Fruit fly (Drosophila melanogaster): ENCODE data around the gene CG5439.

Gene CG5439

dm6 chr2L:13145035-13145683 lies 31.8 kb upstream of the CG5439 start (continued):
- peak; percentile 74 for TF ChIP-seq Antp (GFP tag; optimal IDR thresholded peaks at IDR 0.05)
- TF ChIP-seq CG12299 (tag; optimal IDR thresholded peaks at IDR 0.05): peak; percentile 15
- peak; percentile 46 for TF ChIP-seq org-1 (GFP tag; optimal IDR thresholded peaks at IDR 0.05)
- peak; percentile 66 for TF ChIP-seq CG17385 (GFP tag; optimal IDR thresholded peaks at IDR 0.05)
- no peak for TF ChIP-seq CG12391 (tag; optimal IDR thresholded peaks at IDR 0.05)
- 0 out of 2 replicates have a peak, but pooled peaks have one; percentile 28 for TF ChIP-seq bowl (GFP tag; IDR thresholded peaks at IDR 0.05)
- peak; percentile 73 to 80 for TF ChIP-seq dpn (GFP tag; optimal IDR thresholded peaks at IDR 0.05)
- no peak for TF ChIP-seq Dll (GFP tag; IDR thresholded peaks at IDR 0.05; ENCODE audit: partially characterized antibody)
- TF ChIP-seq maf-S (GFP tag; optimal IDR thresholded peaks at IDR 0.05): peak; percentile 78
- peak; percentile 67 for TF ChIP-seq H2.0 (GFP tag; IDR thresholded peaks at IDR 0.05)
- 0 out of 3 replicates have a peak, but pooled peaks have one; percentile 37 for TF ChIP-seq CG2889 (GFP tag; IDR thresholded peaks at IDR 0.05)
- peak; percentile 72 for TF ChIP-seq CG7357 (GFP tag; IDR thresholded peaks at IDR 0.05)
- peak; percentile 71 for TF ChIP-seq CG15011 (GFP tag; optimal IDR thresholded peaks at IDR 0.05)
- TF ChIP-seq gce (GFP tag; IDR thresholded peaks at IDR 0.05): 0 out of 3 replicates have a peak, but pooled peaks have one; percentile 59
- peak; percentile 3 for TF ChIP-seq trem (tag; optimal IDR thresholded peaks at IDR 0.05)
- peak; percentile 73; the same call in 1 of the 2 replicates for TF ChIP-seq rib (GFP tag; IDR thresholded peaks at IDR 0.05)
- peak; percentile 77 for TF ChIP-seq CG10209 (GFP tag; optimal IDR thresholded peaks at IDR 0.05)
- peak; percentile 70 for TF ChIP-seq tap (tag; optimal IDR thresholded peaks at IDR 0.05)
- TF ChIP-seq CG13296 (GFP tag; optimal IDR thresholded peaks at IDR 0.05): peak; percentile 80
- 0 out of 3 replicates have a peak, but pooled peaks have one; percentile 56 for TF ChIP-seq CG11560 (tag; IDR thresholded peaks at IDR 0.05)
- peak; percentile 66 for TF ChIP-seq danr (GFP tag; IDR thresholded peaks at IDR 0.05)
- peak; percentile 81 for TF ChIP-seq sens (GFP tag)
- TF ChIP-seq Poxn (GFP tag; IDR thresholded peaks at IDR 0.05): peak; percentile 50; the same call in 1 of the 2 replicates
- peak; percentile 68 to 77 for TF ChIP-seq Pdp1 (GFP tag; optimal IDR thresholded peaks at IDR 0.05)
- peak; percentile 37 for TF ChIP-seq Chrac-16 (GFP tag; optimal IDR thresholded peaks at IDR 0.05)
- no peak for TF ChIP-seq twi (tag; optimal IDR thresholded peaks at IDR 0.05)
- TF ChIP-seq CG14014 (GFP tag; IDR thresholded peaks at IDR 0.05): peak; percentile 89
- peak; percentile 72 for TF ChIP-seq phol (tag; optimal IDR thresholded peaks at IDR 0.05)
- TF ChIP-seq CG30431 (GFP tag; optimal IDR thresholded peaks at IDR 0.05): no peak
- peak; percentile 79 for TF ChIP-seq CG34422 (GFP tag; IDR thresholded peaks at IDR 0.05)
- TF ChIP-seq eve (GFP tag; optimal IDR thresholded peaks at IDR 0.05): no peak
- TF ChIP-seq CG3847 (GFP tag; IDR thresholded peaks at IDR 0.05): peak; percentile 86
- peak; percentile 45 for TF ChIP-seq tio (GFP tag; optimal IDR thresholded peaks at IDR 0.05)
- TF ChIP-seq da (GFP tag; optimal IDR thresholded peaks at IDR 0.05): no peak
- peak; percentile 59 for TF ChIP-seq Myb (GFP tag; optimal IDR thresholded peaks at IDR 0.05)
- TF ChIP-seq lab (GFP tag; optimal IDR thresholded peaks at IDR 0.05): peak; percentile 90
- TF ChIP-seq Xbp1 (GFP tag; optimal IDR thresholded peaks at IDR 0.05): peak; percentile 76
- no peak for TF ChIP-seq inv (GFP tag; IDR thresholded peaks at IDR 0.05; ENCODE audit: partially characterized antibody)
- TF ChIP-seq sd (tag; optimal IDR thresholded peaks at IDR 0.05): peak; percentile 63
- TF ChIP-seq oc (tag; optimal IDR thresholded peaks at IDR 0.05): peak; percentile 49
- peak; percentile 47 for TF ChIP-seq Deaf1 (tag; optimal IDR thresholded peaks at IDR 0.05)
- TF ChIP-seq lmd (GFP tag; IDR thresholded peaks at IDR 0.05): peak; percentile 82; the same call in 1 of the 2 replicates
- TF ChIP-seq cad (GFP tag; optimal IDR thresholded peaks at IDR 0.05): no peak
- peak; percentile 30 for TF ChIP-seq cato (GFP tag; optimal IDR thresholded peaks at IDR 0.05; ENCODE audit: borderline replicate concordance)
- no peak for TF ChIP-seq Elba2 (GFP tag; optimal IDR thresholded peaks at IDR 0.05)
- peak; percentile 82 for TF ChIP-seq D19A (tag; optimal IDR thresholded peaks at IDR 0.05)
- TF ChIP-seq sens-2 (GFP tag; IDR thresholded peaks at IDR 0.05): peak; percentile 39; the same call in 1 of the 2 replicates
- peak; percentile 73 for TF ChIP-seq Oli (tag; optimal IDR thresholded peaks at IDR 0.05)
- TF ChIP-seq Usf (GFP tag; optimal IDR thresholded peaks at IDR 0.05): peak; percentile 10
- peak; percentile 51 for TF ChIP-seq onecut (GFP tag; IDR thresholded peaks at IDR 0.05)
